Fruit fly (Drosophila melanogaster) whole organism, embryonic: Measurements from ENCODE around the gene Eig71Ek.
A peak's percentile ranks its signal among the peaks of the same experiment; 100 is the strongest.

Source experiments
- CG10147 ChIP-seq: fragments of 200-800 bp; sonication (Bioruptor generic); optimal IDR thresholded peaks from 2 replicates; lab custom pipeline; 2019; ENCODE audit warnings: missing biosample characterization, mild to moderate bottlenecking, missing genetic modification characterization, moderate library complexity
- CG10959 ChIP-seq: fragments of 200-800 bp; sonication (Bioruptor generic); IDR thresholded peaks from 2 replicates; pipeline ENCODE4 v1.3.6; 2022; ENCODE audit warnings: missing biosample characterization, missing genetic modification characterization
- CG12769 ChIP-seq: fragments of 200-800 bp; sonication (Bioruptor generic); optimal IDR thresholded peaks from 2 replicates; lab custom pipeline; 2019; ENCODE audit warnings: missing biosample characterization, mild to moderate bottlenecking, missing genetic modification characterization, moderate library complexity
- CG14050 ChIP-seq: fragments of 200-800 bp; sonication (Bioruptor generic); IDR thresholded peaks from 3 replicates; pipeline ENCODE4 v1.3.6; 2022; ENCODE audit warnings: missing biosample characterization, missing genetic modification characterization
- CG1529 ChIP-seq: fragments of 200-800 bp; sonication (Bioruptor generic); optimal IDR thresholded peaks from 3 replicates; lab custom pipeline; 2018; ENCODE audit warnings: missing biosample characterization, missing genetic modification characterization
- CG17361 ChIP-seq: fragments of 200-800 bp; sonication (Bioruptor generic); IDR thresholded peaks from 3 replicates; pipeline ENCODE4 v1.3.6; 2022; ENCODE audit warnings: missing biosample characterization, missing genetic modification characterization
- CG18599 ChIP-seq: fragments of 200-800 bp; sonication (Bioruptor generic); optimal IDR thresholded peaks from 3 replicates; lab custom pipeline; 2017; ENCODE audit warnings: missing biosample characterization, missing genetic modification characterization, mild to moderate bottlenecking, moderate library complexity, missing genetic modification reagents
- CG18764 ChIP-seq: fragments of 200-800 bp; sonication (Bioruptor generic); optimal IDR thresholded peaks from 3 replicates; lab custom pipeline; 2016; ENCODE audit warnings: missing biosample characterization, missing genetic modification characterization
- CG2678 ChIP-seq: fragments of 200-800 bp; sonication (Bioruptor generic); optimal IDR thresholded peaks from 3 replicates; lab custom pipeline; 2019; ENCODE audit warnings: missing biosample characterization, mild to moderate bottlenecking, missing genetic modification characterization, moderate library complexity
- CG30403 ChIP-seq: fragments of 200-800 bp; sonication (Bioruptor generic); optimal IDR thresholded peaks from 3 replicates; lab custom pipeline; 2016; ENCODE audit warnings: missing biosample characterization, missing genetic modification characterization
- CG3281 ChIP-seq: fragments of 200-800 bp; sonication (Bioruptor generic); optimal IDR thresholded peaks from 3 replicates; lab custom pipeline; 2017; ENCODE audit warnings: missing biosample characterization, mild to moderate bottlenecking, missing genetic modification characterization
- CG4730 ChIP-seq: fragments of 200-800 bp; sonication (Bioruptor generic); IDR thresholded peaks from 2 replicates; pipeline ENCODE4 v1.3.6; 2022; ENCODE audit warnings: missing biosample characterization, missing genetic modification characterization
- CG5245 ChIP-seq: fragments of 200-800 bp; sonication (Bioruptor generic); optimal IDR thresholded peaks from 3 replicates; lab custom pipeline; 2016; ENCODE audit warnings: missing biosample characterization, missing genetic modification characterization
- CG6683 ChIP-seq: fragments of 200-800 bp; sonication (Bioruptor generic); optimal IDR thresholded peaks from 2 replicates; lab custom pipeline; 2017; ENCODE audit warnings: missing biosample characterization, mild to moderate bottlenecking, missing genetic modification characterization, missing genetic modification reagents
- CG9215 ChIP-seq: fragments of 200-800 bp; sonication (Bioruptor generic); IDR thresholded peaks from 2 replicates; pipeline ENCODE4 v1.3.6; 2022; ENCODE audit warnings: missing biosample characterization, missing genetic modification characterization
- Dad ChIP-seq: fragments of 200-800 bp; sonication (Bioruptor generic); optimal IDR thresholded peaks from 3 replicates; lab custom pipeline; 2016; ENCODE audit warnings: missing biosample characterization, missing genetic modification characterization
- Dek ChIP-seq: fragments of 200-800 bp; sonication (Bioruptor generic); optimal IDR thresholded peaks from 3 replicates; lab custom pipeline; 2019; ENCODE audit warnings: missing biosample characterization, mild to moderate bottlenecking, missing genetic modification characterization, moderate library complexity
- Dfd ChIP-seq, 2 experiments: fragments of >200 bp; optimal IDR thresholded peaks; 2 replicates each; lab custom pipeline; 2017; ENCODE audit warnings: missing biosample characterization in 2 of 2, missing genetic modification characterization in 2 of 2
- Gsc ChIP-seq: fragments of 200-800 bp; sonication (Bioruptor generic); IDR thresholded peaks from 2 replicates; pipeline ENCODE4 v1.3.6; 2022; ENCODE audit warnings: missing biosample characterization, missing genetic modification characterization
- Mad ChIP-seq: fragments of 200-800 bp; sonication (Bioruptor generic); optimal IDR thresholded peaks from 2 replicates; lab custom pipeline; 2016; ENCODE audit warnings: missing biosample characterization, missing genetic modification characterization
- Neu2 ChIP-seq: fragments of 200-800 bp; sonication (Bioruptor generic); optimal IDR thresholded peaks from 3 replicates; lab custom pipeline; 2016; ENCODE audit warnings: missing biosample characterization, missing genetic modification characterization, borderline replicate concordance
- Nf-YB ChIP-seq: fragments of 200-800 bp; sonication (Bioruptor generic); optimal IDR thresholded peaks from 3 replicates; lab custom pipeline; 2019; ENCODE audit warnings: missing biosample characterization, mild to moderate bottlenecking, missing genetic modification characterization, moderate library complexity
- Poxn ChIP-seq: fragments of 200-800 bp; sonication (Bioruptor generic); IDR thresholded peaks from 2 replicates; pipeline ENCODE4 v1.3.6; 2022; ENCODE audit warnings: missing biosample characterization, missing genetic modification characterization
- Rx ChIP-seq: fragments of 200-800 bp; sonication (Bioruptor generic); IDR thresholded peaks from 2 replicates; pipeline ENCODE4 v1.3.6; 2022; ENCODE audit warnings: missing biosample characterization, missing genetic modification characterization
- Sin3A ChIP-seq: fragments of >200 bp; optimal IDR thresholded peaks from 2 replicates; lab custom pipeline; 2018
- Sox102F ChIP-seq: fragments of 200-800 bp; sonication (Bioruptor generic); optimal IDR thresholded peaks from 2 replicates; lab custom pipeline; 2018; ENCODE audit warnings: missing biosample characterization, mild to moderate bottlenecking, missing genetic modification characterization, moderate library complexity
- Xrp1 ChIP-seq: fragments of 200-800 bp; sonication (Bioruptor generic); IDR thresholded peaks from 2 replicates; pipeline ENCODE4 v1.3.6; 2022; ENCODE audit warnings: missing biosample characterization, missing genetic modification characterization
- abd-A ChIP-seq: fragments of 200-800 bp; sonication (Bioruptor generic); optimal IDR thresholded peaks from 3 replicates; lab custom pipeline; 2019; ENCODE audit warnings: missing biosample characterization, mild to moderate bottlenecking, missing genetic modification characterization, moderate library complexity
- al ChIP-seq: fragments of 200-800 bp; sonication (Bioruptor generic); IDR thresholded peaks from 2 replicates; pipeline ENCODE4 v1.3.6; 2022; ENCODE audit warnings: missing biosample characterization, missing genetic modification characterization
- aop ChIP-seq: fragments of 200-800 bp; sonication (Bioruptor generic); IDR thresholded peaks from 2 replicates; pipeline ENCODE4 v1.3.6; 2022; ENCODE audit warnings: missing biosample characterization, missing genetic modification characterization
- bbx ChIP-seq: fragments of 200-800 bp; sonication (Bioruptor generic); IDR thresholded peaks from 2 replicates; pipeline ENCODE4 v1.3.6; 2022; ENCODE audit warnings: missing biosample characterization, missing genetic modification characterization; ENCODE audit not compliant: partially characterized antibody
- bigmax ChIP-seq: fragments of 200-800 bp; sonication (Bioruptor generic); optimal IDR thresholded peaks from 2 replicates; lab custom pipeline; 2018; ENCODE audit warnings: missing biosample characterization, mild to moderate bottlenecking, missing genetic modification characterization
- crp ChIP-seq, 2 experiments: fragments of 200-800 bp; sonication (Bioruptor generic); optimal IDR thresholded peaks; 2 replicates in 1 of 2; 3 replicates in 1 of 2; lab custom pipeline; 2017; ENCODE audit warnings: missing biosample characterization in 2 of 2, missing genetic modification characterization in 2 of 2, mild to moderate bottlenecking in 1 of 2, moderate library complexity in 1 of 2
- da ChIP-seq: fragments of 200-800 bp; sonication (Bioruptor generic); optimal IDR thresholded peaks from 2 replicates; lab custom pipeline; 2016; ENCODE audit warnings: missing biosample characterization, missing genetic modification characterization
- ewg ChIP-seq: fragments of 200-800 bp; sonication (Bioruptor generic); optimal IDR thresholded peaks from 3 replicates; lab custom pipeline; 2017; ENCODE audit warnings: mild to moderate bottlenecking, missing biosample characterization, missing genetic modification reagents, missing genetic modification characterization
- fd102C ChIP-seq: fragments of 200-800 bp; sonication (Bioruptor generic); optimal IDR thresholded peaks from 2 replicates; lab custom pipeline; 2018; ENCODE audit warnings: missing biosample characterization, mild to moderate bottlenecking, missing genetic modification characterization, moderate library complexity
- fu2 ChIP-seq: fragments of 200-800 bp; sonication (Bioruptor generic); optimal IDR thresholded peaks from 2 replicates; lab custom pipeline; 2016; ENCODE audit warnings: missing biosample characterization, missing genetic modification characterization
- grn ChIP-seq: fragments of 200-800 bp; sonication (Bioruptor generic); optimal IDR thresholded peaks from 3 replicates; lab custom pipeline; 2017; ENCODE audit warnings: missing biosample characterization, missing genetic modification characterization
- h ChIP-seq: fragments of >200 bp; optimal IDR thresholded peaks from 2 replicates; lab custom pipeline; 2017
- lmd ChIP-seq: fragments of 200-800 bp; sonication (Bioruptor generic); IDR thresholded peaks from 2 replicates; pipeline ENCODE4 v1.3.6; 2022; ENCODE audit warnings: missing biosample characterization, missing genetic modification characterization
- maf-S ChIP-seq: fragments of 200-800 bp; sonication (Bioruptor generic); optimal IDR thresholded peaks from 2 replicates; lab custom pipeline; 2016; ENCODE audit warnings: missing biosample characterization, missing genetic modification characterization
- nerfin-2 ChIP-seq: fragments of 200-800 bp; sonication (Bioruptor generic); IDR thresholded peaks from 2 replicates; pipeline ENCODE4 v1.3.6; 2022; ENCODE audit warnings: missing biosample characterization, missing genetic modification characterization; ENCODE audit not compliant: partially characterized antibody
- oc ChIP-seq: fragments of 200-800 bp; sonication (Bioruptor generic); optimal IDR thresholded peaks from 2 replicates; lab custom pipeline; 2018; ENCODE audit warnings: missing biosample characterization, mild to moderate bottlenecking, missing genetic modification characterization, moderate library complexity
- otp ChIP-seq: fragments of 200-800 bp; sonication (Bioruptor generic); IDR thresholded peaks from 3 replicates; pipeline ENCODE4, ENCODE4 v1.3.6; 2022; ENCODE audit warnings: missing biosample characterization, missing genetic modification characterization
- peb ChIP-seq: fragments of 200-800 bp; sonication (Bioruptor generic); IDR thresholded peaks from 2 replicates; pipeline ENCODE4 v1.3.6; 2022; ENCODE audit warnings: missing biosample characterization, missing genetic modification characterization
- phol ChIP-seq: fragments of 200-800 bp; sonication (Bioruptor generic); optimal IDR thresholded peaks from 3 replicates; lab custom pipeline; 2018; ENCODE audit warnings: missing biosample characterization, mild to moderate bottlenecking, missing genetic modification characterization, moderate library complexity
- prd ChIP-seq, 3 experiments: fragments of >200 bp in 2 of 3; fragments of 200-800 bp in 1 of 3; sonication (Bioruptor generic) in 1 of 3; optimal IDR thresholded peaks in 2 of 3; IDR thresholded peaks in 1 of 3; 2 replicates in 2 of 3; 3 replicates in 1 of 3; pipeline versions ENCODE4 v1.3.6 to Lab custom; 2017 to 2022; ENCODE audit warnings: missing biosample characterization in 1 of 3, missing genetic modification characterization in 1 of 3
- pum ChIP-seq: fragments of 200-800 bp; sonication (Bioruptor generic); optimal IDR thresholded peaks from 2 replicates; lab custom pipeline; 2016; ENCODE audit warnings: missing biosample characterization, missing genetic modification characterization
- row ChIP-seq: fragments of 200-800 bp; sonication (Bioruptor generic); IDR thresholded peaks from 3 replicates; pipeline ENCODE4 v1.3.6; 2022; ENCODE audit warnings: missing biosample characterization, missing genetic modification characterization
- sens ChIP-seq: fragments of 200-800 bp; sonication (Bioruptor generic); peaks from one replicate; lab custom pipeline; 2016; ENCODE audit warnings: missing biosample characterization, missing genetic modification characterization
- sima ChIP-seq: fragments of 200-800 bp; sonication (Bioruptor generic); optimal IDR thresholded peaks from 2 replicates; lab custom pipeline; 2016; ENCODE audit warnings: missing biosample characterization, missing genetic modification characterization
- trh ChIP-seq: fragments of 200-800 bp; sonication (Bioruptor generic); optimal IDR thresholded peaks from 2 replicates; lab custom pipeline; 2016; ENCODE audit warnings: missing biosample characterization, missing genetic modification characterization
- vvl ChIP-seq: fragments of 200-800 bp; sonication (Bioruptor generic); IDR thresholded peaks from 2 replicates; pipeline ENCODE4 v1.3.6; 2022; ENCODE audit warnings: missing biosample characterization, missing genetic modification characterization

Gene Eig71Ek

dm6 chr3L:15695195-15695594 is 34.1 kb downstream of the Eig71Ek start (continued):
- TF ChIP-seq maf-S (no peak), Dfd (GFP tag; optimal IDR thresholded peaks at IDR 0.05; lab: Kevin White, UChicago) (no peak), peb (GFP tag; lab: Robert Waterston, UW) (no peak), CG17361 (GFP tag; lab: Robert Waterston, UW) (no peak), aop (GFP tag; lab: Robert Waterston, UW) (no peak), trh (GFP tag; lab: Kevin White, UChicago) (no peak), nerfin-2 (GFP tag; lab: Robert Waterston, UW) (no peak), prd (optimal IDR thresholded peaks at IDR 0.05; lab: Kevin White, UChicago) (no peak), prd (GFP tag; IDR thresholded peaks at IDR 0.05; lab: Robert Waterston, UW) (no peak), Mad (GFP tag; lab: Kevin White, UChicago) (no peak), Nf-YB (GFP tag; lab: Kevin White, UChicago) (no peak), row (GFP tag; lab: Robert Waterston, UW) (no peak), Sox102F (GFP tag; lab: Kevin White, UChicago) (no peak), abd-A (tag; lab: Kevin White, UChicago) (peak; percentile 85), al (no peak), CG10147 (GFP tag; lab: Kevin White, UChicago) (no peak), CG4730 (GFP tag; lab: Robert Waterston, UW) (no peak), ewg (no peak), CG9215 (GFP tag; lab: Robert Waterston, UW) (no peak), Rx (GFP tag; lab: Robert Waterston, UW) (no peak), fu2 (GFP tag; lab: Kevin White, UChicago) (no peak), h (lab: Kevin White, UChicago) (no peak), crp (GFP tag; optimal IDR thresholded peaks at IDR 0.05; lab: Kevin White, UChicago) (no peak), CG30403 (GFP tag; lab: Kevin White, UChicago) (no peak), Dek (tag; lab: Kevin White, UChicago) (no peak), lmd (GFP tag; lab: Robert Waterston, UW) (no peak), pum (GFP tag; lab: Kevin White, UChicago) (no peak), Neu2 (no peak), grn (GFP tag; lab: Kevin White, UChicago) (no peak), bigmax (GFP tag; lab: Kevin White, UChicago) (no peak), bbx (GFP tag; lab: Robert Waterston, UW) (no peak), CG12769 (tag; lab: Kevin White, UChicago) (peak; percentile 71), CG6683 (no peak), oc (tag; lab: Kevin White, UChicago) (peak; percentile 80), vvl (GFP tag; lab: Robert Waterston, UW) (peak; percentile 54; the same call in 1 of the 2 replicates), CG2678 (tag; lab: Kevin White, UChicago) (no peak), Gsc (GFP tag; lab: Robert Waterston, UW) (no peak), CG18599 (GFP tag; lab: Kevin White, UChicago) (no peak), da (GFP tag; lab: Kevin White, UChicago) (no peak), CG18764 (no peak), Xrp1 (GFP tag; lab: Robert Waterston, UW) (no peak), Poxn (no peak), CG5245 (GFP tag; lab: Kevin White, UChicago) (no peak), CG10959 (GFP tag; lab: Robert Waterston, UW) (no peak), CG1529 (no peak), CG14050 (GFP tag; lab: Robert Waterston, UW) (no peak), otp (0 out of 3 replicates have a peak, but pooled peaks have one; percentile 42), phol (tag; lab: Kevin White, UChicago) (no peak), CG3281 (GFP tag; lab: Kevin White, UChicago) (no peak), Sin3A (no peak), Dad (GFP tag; lab: Kevin White, UChicago) (no peak), sens (peak; percentile 37), fd102C (GFP tag; lab: Kevin White, UChicago) (no peak), sima (GFP tag; lab: Kevin White, UChicago) (no peak)
